Worm (Caenorhabditis elegans) whole organism, L4/young adult: ENCODE measurements around the gene ZK84.4.

Experiments used
- W03F9.2 ChIP-seq: fragments of 150-350 bp; optimal IDR thresholded peaks from 2 replicates; lab custom pipeline; 2014; ENCODE audit warnings: missing biosample characterization, missing genetic modification characterization
- him-1 ChIP-seq: sonication (generic microtip); optimal IDR thresholded peaks from 2 replicates; lab custom pipeline; 2016; ENCODE audit warnings: missing genotype, missing genetic modification reagents, missing genetic modification characterization, missing compliant biosample characterization

ce11 chrII:6028594-6029141 is 19.9 kb upstream of the ZK84.4 start:
- TF ChIP-seq him-1 (tag; lab: Kevin White, UChicago) (no peak), W03F9.2 (tag; lab: Kevin White, UChicago) (no peak)
